Fruit fly (Drosophila melanogaster) whole organism, embryonic: ENCODE data around the gene Wdfy2.

Experiments
- BEAF-32 ChIP-seq: fragments of 200-800 bp; sonication (Bioruptor generic); optimal IDR thresholded peaks from 3 replicates; lab custom pipeline; 2017; ENCODE audit warnings: missing biosample characterization, missing genetic modification characterization, mild to moderate bottlenecking, moderate library complexity, missing genetic modification reagents
- CG10267 ChIP-seq: fragments of 200-800 bp; sonication (Bioruptor generic); optimal IDR thresholded peaks from 2 replicates; lab custom pipeline; 2018; ENCODE audit warnings: missing biosample characterization, mild to moderate bottlenecking, missing genetic modification characterization, moderate library complexity
- CG12391 ChIP-seq: fragments of 200-800 bp; sonication (Bioruptor generic); optimal IDR thresholded peaks from 3 replicates; lab custom pipeline; 2018; ENCODE audit warnings: missing biosample characterization, mild to moderate bottlenecking, missing genetic modification characterization, moderate library complexity
- CG12659 ChIP-seq: fragments of 200-800 bp; sonication (Bioruptor generic); optimal IDR thresholded peaks from 3 replicates; lab custom pipeline; 2017; ENCODE audit warnings: mild to moderate bottlenecking, missing biosample characterization, missing genetic modification reagents, missing genetic modification characterization
- CG14710 ChIP-seq: fragments of 200-800 bp; sonication (Bioruptor generic); optimal IDR thresholded peaks from 3 replicates; lab custom pipeline; 2019; ENCODE audit warnings: missing biosample characterization, mild to moderate bottlenecking, missing genetic modification characterization, moderate library complexity
- CG14860 ChIP-seq: fragments of 200-800 bp; sonication (Bioruptor generic); IDR thresholded peaks from 3 replicates; pipeline ENCODE4 v1.3.6; 2022; ENCODE audit warnings: missing biosample characterization, missing genetic modification characterization; ENCODE audit not compliant: partially characterized antibody
- CG15514 ChIP-seq: fragments of 200-800 bp; sonication (Bioruptor generic); optimal IDR thresholded peaks from 3 replicates; lab custom pipeline; 2017; ENCODE audit warnings: missing biosample characterization, missing genetic modification characterization, mild to moderate bottlenecking, moderate library complexity, missing genetic modification reagents
- CG15696 ChIP-seq: fragments of 200-800 bp; sonication (Bioruptor generic); optimal IDR thresholded peaks from 2 replicates; lab custom pipeline; 2019; ENCODE audit warnings: missing biosample characterization, mild to moderate bottlenecking, missing genetic modification characterization, moderate library complexity
- CG16813 ChIP-seq: fragments of 200-800 bp; sonication (Bioruptor generic); IDR thresholded peaks from 3 replicates; pipeline ENCODE4 v1.3.6; 2022; ENCODE audit warnings: missing biosample characterization, missing genetic modification characterization; ENCODE audit not compliant: partially characterized antibody
- CG16863 ChIP-seq: fragments of 200-800 bp; sonication (Bioruptor generic); optimal IDR thresholded peaks from 3 replicates; lab custom pipeline; 2016; ENCODE audit warnings: missing biosample characterization, missing genetic modification characterization
- CG17802 ChIP-seq: fragments of 200-800 bp; sonication (Bioruptor generic); optimal IDR thresholded peaks from 2 replicates; lab custom pipeline; 2018; ENCODE audit warnings: missing biosample characterization, mild to moderate bottlenecking, missing genetic modification characterization, moderate library complexity
- CG17829 ChIP-seq: fragments of 200-800 bp; optimal IDR thresholded peaks from 2 replicates; lab custom pipeline; 2019; ENCODE audit warnings: missing biosample characterization, mild to moderate bottlenecking, missing genetic modification characterization, moderate library complexity
- CG2116 ChIP-seq: fragments of 200-800 bp; sonication (Bioruptor generic); optimal IDR thresholded peaks from 3 replicates; lab custom pipeline; 2018; ENCODE audit warnings: missing biosample characterization, mild to moderate bottlenecking, missing genetic modification characterization
- CG30020 ChIP-seq: fragments of 200-800 bp; optimal IDR thresholded peaks from 2 replicates; lab custom pipeline; 2019; ENCODE audit warnings: missing biosample characterization, mild to moderate bottlenecking, missing genetic modification characterization, moderate library complexity
- CG3281 ChIP-seq: fragments of 200-800 bp; sonication (Bioruptor generic); optimal IDR thresholded peaks from 3 replicates; lab custom pipeline; 2017; ENCODE audit warnings: missing biosample characterization, mild to moderate bottlenecking, missing genetic modification characterization
- CG34224 ChIP-seq: fragments of 200-800 bp; sonication (Bioruptor generic); IDR thresholded peaks from 3 replicates; pipeline ENCODE4 v1.3.6; 2022; ENCODE audit warnings: missing biosample characterization, missing genetic modification characterization; ENCODE audit not compliant: partially characterized antibody
- CG4328 ChIP-seq: fragments of 200-800 bp; sonication (Bioruptor generic); optimal IDR thresholded peaks from 3 replicates; lab custom pipeline; 2017; ENCODE audit warnings: missing biosample characterization, missing genetic modification reagents, missing genetic modification characterization
- CG6791 ChIP-seq: fragments of 200-800 bp; sonication (Bioruptor generic); IDR thresholded peaks from 3 replicates; pipeline ENCODE4 v1.3.6; 2022; ENCODE audit warnings: missing biosample characterization, missing genetic modification characterization; ENCODE audit not compliant: partially characterized antibody
- CG7357 ChIP-seq: fragments of 200-800 bp; sonication (Bioruptor generic); IDR thresholded peaks from 3 replicates; pipeline ENCODE4 v1.3.6; 2022; ENCODE audit warnings: missing biosample characterization, missing genetic modification characterization
- CG8290 ChIP-seq, 3 experiments: fragments of 200-800 bp; sonication (Bioruptor generic); optimal IDR thresholded peaks; 2 replicates each; lab custom pipeline; 2016 to 2019; ENCODE audit warnings: missing biosample characterization in 3 of 3, missing genetic modification characterization in 3 of 3, mild to moderate bottlenecking in 2 of 3, moderate library complexity in 1 of 3
- Chrac-16 ChIP-seq: fragments of 200-800 bp; sonication (Bioruptor generic); optimal IDR thresholded peaks from 3 replicates; lab custom pipeline; 2016; ENCODE audit warnings: missing biosample characterization, missing genetic modification characterization
- CoRest ChIP-seq: fragments of 200-800 bp; sonication (Bioruptor generic); optimal IDR thresholded peaks from 3 replicates; lab custom pipeline; 2018; ENCODE audit warnings: missing biosample characterization, mild to moderate bottlenecking, missing genetic modification characterization, moderate library complexity
- Doc3 ChIP-seq: fragments of 200-800 bp; sonication (Bioruptor generic); IDR thresholded peaks from 3 replicates; pipeline ENCODE4 v1.3.6; 2022; ENCODE audit warnings: missing biosample characterization, missing genetic modification characterization; ENCODE audit not compliant: partially characterized antibody
- Dref ChIP-seq: fragments of 200-800 bp; sonication (Bioruptor generic); IDR thresholded peaks from 2 replicates; pipeline ENCODE4 v1.3.6; 2022; ENCODE audit warnings: missing biosample characterization, missing genetic modification characterization
- Ets97D ChIP-seq: fragments of 200-800 bp; sonication (Bioruptor generic); optimal IDR thresholded peaks from 3 replicates; lab custom pipeline; 2016; ENCODE audit warnings: missing biosample characterization, missing genetic modification characterization
- HLH4C ChIP-seq: fragments of 200-800 bp; sonication (Bioruptor generic); IDR thresholded peaks from 3 replicates; pipeline ENCODE4 v1.3.6; 2022; ENCODE audit warnings: missing biosample characterization, missing genetic modification characterization; ENCODE audit not compliant: partially characterized antibody
- HmgZ ChIP-seq: fragments of 200-800 bp; sonication (Bioruptor generic); optimal IDR thresholded peaks from 2 replicates; lab custom pipeline; 2018; ENCODE audit warnings: missing biosample characterization, mild to moderate bottlenecking, missing genetic modification characterization
- MESR4 ChIP-seq: fragments of 200-800 bp; sonication (Bioruptor generic); optimal IDR thresholded peaks from 2 replicates; lab custom pipeline; 2018; ENCODE audit warnings: missing biosample characterization, mild to moderate bottlenecking, missing genetic modification characterization, moderate library complexity
- Myb ChIP-seq: fragments of 200-800 bp; sonication (Bioruptor generic); optimal IDR thresholded peaks from 2 replicates; lab custom pipeline; 2016; ENCODE audit warnings: missing biosample characterization, missing genetic modification characterization
- Side ChIP-seq: fragments of 200-800 bp; sonication (Bioruptor generic); optimal IDR thresholded peaks from 2 replicates; lab custom pipeline; 2016; ENCODE audit warnings: missing biosample characterization, missing genetic modification characterization
- amos ChIP-seq: fragments of 200-800 bp; sonication (Bioruptor generic); IDR thresholded peaks from 2 replicates; pipeline ENCODE4 v1.3.6; 2022; ENCODE audit warnings: missing biosample characterization, missing genetic modification characterization; ENCODE audit not compliant: partially characterized antibody
- ato ChIP-seq: fragments of 200-800 bp; sonication (Bioruptor generic); IDR thresholded peaks from 2 replicates; pipeline ENCODE4 v1.3.6; 2022; ENCODE audit warnings: missing biosample characterization, missing genetic modification characterization; ENCODE audit not compliant: partially characterized antibody
- bbx ChIP-seq: fragments of 200-800 bp; sonication (Bioruptor generic); IDR thresholded peaks from 2 replicates; pipeline ENCODE4 v1.3.6; 2022; ENCODE audit warnings: missing biosample characterization, missing genetic modification characterization; ENCODE audit not compliant: partially characterized antibody
- chinmo ChIP-seq: fragments of 200-800 bp; sonication (Bioruptor generic); IDR thresholded peaks from 4 replicates; pipeline ENCODE4 v1.3.6; 2022; ENCODE audit warnings: missing biosample characterization, missing genetic modification characterization; ENCODE audit not compliant: partially characterized antibody
- inv ChIP-seq: fragments of 200-800 bp; sonication (Bioruptor generic); IDR thresholded peaks from 2 replicates; pipeline ENCODE4 v1.3.6; 2022; ENCODE audit warnings: missing biosample characterization, missing genetic modification characterization; ENCODE audit not compliant: partially characterized antibody
- kni ChIP-seq: fragments of 200-800 bp; sonication (Bioruptor generic); optimal IDR thresholded peaks from 3 replicates; lab custom pipeline; 2017; ENCODE audit warnings: mild to moderate bottlenecking, missing biosample characterization, missing genetic modification reagents, missing genetic modification characterization
- mld ChIP-seq: fragments of 200-800 bp; sonication (Bioruptor generic); IDR thresholded peaks from 3 replicates; pipeline ENCODE4 v1.3.6; 2022; ENCODE audit warnings: missing biosample characterization, missing genetic modification characterization; ENCODE audit not compliant: partially characterized antibody
- phol ChIP-seq: fragments of 200-800 bp; sonication (Bioruptor generic); optimal IDR thresholded peaks from 3 replicates; lab custom pipeline; 2018; ENCODE audit warnings: missing biosample characterization, mild to moderate bottlenecking, missing genetic modification characterization, moderate library complexity
- pzg ChIP-seq: fragments of 200-800 bp; sonication (Bioruptor generic); optimal IDR thresholded peaks from 3 replicates; lab custom pipeline; 2018; ENCODE audit warnings: missing biosample characterization, mild to moderate bottlenecking, missing genetic modification characterization, moderate library complexity
- row ChIP-seq: fragments of 200-800 bp; sonication (Bioruptor generic); IDR thresholded peaks from 3 replicates; pipeline ENCODE4 v1.3.6; 2022; ENCODE audit warnings: missing biosample characterization, missing genetic modification characterization
- sens ChIP-seq: fragments of 200-800 bp; sonication (Bioruptor generic); peaks from one replicate; lab custom pipeline; 2016; ENCODE audit warnings: missing biosample characterization, missing genetic modification characterization
- sna ChIP-seq: fragments of 200-800 bp; sonication (Bioruptor generic); IDR thresholded peaks from 2 replicates; pipeline ENCODE4 v1.3.6; 2022; ENCODE audit warnings: missing biosample characterization, missing genetic modification characterization; ENCODE audit not compliant: partially characterized antibody
- tna ChIP-seq: fragments of 200-800 bp; sonication (Bioruptor generic); IDR thresholded peaks from 2 replicates; pipeline ENCODE4 v1.3.6; 2022; ENCODE audit warnings: missing biosample characterization, missing genetic modification characterization; ENCODE audit not compliant: partially characterized antibody
- trem ChIP-seq: fragments of 200-800 bp; optimal IDR thresholded peaks from 3 replicates; lab custom pipeline; 2019; ENCODE audit warnings: missing biosample characterization, mild to moderate bottlenecking, missing genetic modification characterization, moderate library complexity
- unc-4 ChIP-seq: fragments of 200-800 bp; sonication (Bioruptor generic); IDR thresholded peaks from 2 replicates; pipeline ENCODE4 v1.3.6; 2022; ENCODE audit warnings: missing biosample characterization, missing genetic modification characterization; ENCODE audit not compliant: partially characterized antibody
- vnd ChIP-seq: fragments of 200-800 bp; sonication (Bioruptor generic); IDR thresholded peaks from 3 replicates; pipeline ENCODE4 v1.3.6; 2022; ENCODE audit warnings: missing biosample characterization, missing genetic modification characterization; ENCODE audit not compliant: partially characterized antibody
- yki ChIP-seq: fragments of >200 bp; optimal IDR thresholded peaks from 3 replicates; lab custom pipeline; 2018

Wdfy2 gene

dm6 chr2L:10439174-10439573, 16.1 kb downstream of the Wdfy2 start, which contains the start of gene Nse4 (continued):
- TF ChIP-seq CG12391 (tag; lab: Kevin White, UChicago) (peak; percentile 2), HLH4C (GFP tag; lab: Robert Waterston, UW) (peak; percentile 94), trem (tag; lab: Kevin White, UChicago) (peak; percentile 37), pzg (GFP tag; lab: Kevin White, UChicago) (peak; percentile 61), CG8290 (GFP tag; optimal IDR thresholded peaks at IDR 0.05; lab: Kevin White, UChicago) (peak; percentile 38), CG8290 (tag; optimal IDR thresholded peaks at IDR 0.05; lab: Kevin White, UChicago) (no peak), Doc3 (peak; percentile 46; the same call in 2 of the 3 replicates), Myb (GFP tag; lab: Kevin White, UChicago) (peak; percentile 4), phol (no peak), CG12659 (GFP tag; lab: Kevin White, UChicago) (peak; percentile 65), CG16863 (no peak), sna (GFP tag; lab: Robert Waterston, UW) (peak; percentile 83), CG15696 (tag; lab: Kevin White, UChicago) (no peak), CG17829 (tag; lab: Kevin White, UChicago) (peak; percentile 10), bbx (GFP tag; lab: Robert Waterston, UW) (peak; percentile 89), row (GFP tag; lab: Robert Waterston, UW) (peak; percentile 40; the same call in 1 of the 3 replicates), CG4328 (GFP tag; lab: Kevin White, UChicago) (no peak), Dref (peak; percentile 93), Ets97D (GFP tag; lab: Kevin White, UChicago) (peak; percentile 23), vnd (GFP tag; lab: Robert Waterston, UW) (peak; percentile 88), yki (lab: Kevin White, UChicago) (no peak), ato (GFP tag; lab: Robert Waterston, UW) (peak; percentile 95), chinmo (GFP tag; lab: Robert Waterston, UW) (peak; percentile 85; the same call in 2 of the 4 replicates), kni (no peak), CG3281 (no peak), CG2116 (peak; percentile 69), CG14860 (peak; percentile 93), BEAF-32 (peak; percentile 65), HmgZ (tag; lab: Kevin White, UChicago) (peak; percentile 5), CG16813 (GFP tag; lab: Robert Waterston, UW) (peak; percentile 82), Side (GFP tag; lab: Kevin White, UChicago) (no peak), CoRest (tag; lab: Kevin White, UChicago) (peak; percentile 5), tna (GFP tag; lab: Robert Waterston, UW) (peak; percentile 93), CG6791 (peak; percentile 90), CG34224 (GFP tag; lab: Robert Waterston, UW) (peak; percentile 93), sens (GFP tag; lab: Kevin White, UChicago) (peak; percentile 75), CG7357 (peak; percentile 85), amos (GFP tag; lab: Robert Waterston, UW) (peak; percentile 84; the same call in 1 of the 2 replicates), Chrac-16 (no peak), MESR4 (GFP tag; lab: Kevin White, UChicago) (peak; percentile 16), CG15514 (GFP tag; lab: Kevin White, UChicago) (peak; percentile 25), inv (GFP tag; lab: Robert Waterston, UW) (peak; percentile 73), CG10267 (tag; lab: Kevin White, UChicago) (peak; percentile 31), CG30020 (tag; lab: Kevin White, UChicago) (peak; percentile 97), CG14710 (tag; lab: Kevin White, UChicago) (peak; percentile 34), mld (GFP tag; lab: Robert Waterston, UW) (peak; percentile 80; the same call in 2 of the 3 replicates), CG17802 (peak; percentile 41), unc-4 (peak; percentile 74)
